Fruit fly (Drosophila melanogaster) whole organism, embryonic: ENCODE results near the gene CycA.

Source experiments
- ATbp ChIP-seq: fragments of 200-800 bp; sonication (Bioruptor generic); optimal IDR thresholded peaks from 2 replicates; lab custom pipeline; 2017; ENCODE audit warnings: missing biosample characterization, mild to moderate bottlenecking, missing genetic modification characterization, missing genetic modification reagents
- Abd-B ChIP-seq: fragments of 200-800 bp; sonication (Bioruptor generic); optimal IDR thresholded peaks from 2 replicates; lab custom pipeline; 2018; ENCODE audit warnings: missing biosample characterization, mild to moderate bottlenecking, missing genetic modification characterization, moderate library complexity
- B-H2 ChIP-seq: fragments of 200-800 bp; sonication (Bioruptor generic); optimal IDR thresholded peaks from 2 replicates; lab custom pipeline; 2018; ENCODE audit warnings: missing biosample characterization, mild to moderate bottlenecking, missing genetic modification characterization
- CG10209 ChIP-seq: fragments of 200-800 bp; sonication (Bioruptor generic); optimal IDR thresholded peaks from 3 replicates; lab custom pipeline; 2017; ENCODE audit warnings: missing biosample characterization, mild to moderate bottlenecking, missing genetic modification characterization, missing genetic modification reagents
- CG1024 ChIP-seq: fragments of 200-800 bp; sonication (Bioruptor generic); IDR thresholded peaks from 2 replicates; pipeline ENCODE4 v1.3.6; 2022; ENCODE audit warnings: missing biosample characterization, missing genetic modification characterization
- CG11085 ChIP-seq: fragments of 200-800 bp; sonication (Bioruptor generic); IDR thresholded peaks from 2 replicates; pipeline ENCODE4 v1.3.6; 2022; ENCODE audit warnings: missing biosample characterization, missing genetic modification characterization
- CG11247 ChIP-seq: fragments of 200-800 bp; sonication (Bioruptor generic); IDR thresholded peaks from 2 replicates; pipeline ENCODE4 v1.3.6; 2022; ENCODE audit warnings: missing biosample characterization, missing genetic modification characterization
- CG11398 ChIP-seq: fragments of 200-800 bp; sonication (Bioruptor generic); optimal IDR thresholded peaks from 2 replicates; lab custom pipeline; 2016; ENCODE audit warnings: missing biosample characterization, missing genetic modification characterization
- CG12659 ChIP-seq: fragments of 200-800 bp; sonication (Bioruptor generic); optimal IDR thresholded peaks from 3 replicates; lab custom pipeline; 2017; ENCODE audit warnings: mild to moderate bottlenecking, missing biosample characterization, missing genetic modification reagents, missing genetic modification characterization
- CG13775 ChIP-seq: fragments of 200-800 bp; sonication (Bioruptor generic); optimal IDR thresholded peaks from 3 replicates; lab custom pipeline; 2017; ENCODE audit warnings: missing biosample characterization, mild to moderate bottlenecking, missing genetic modification characterization
- CG14667 ChIP-seq: fragments of 200-800 bp; sonication (Bioruptor generic); IDR thresholded peaks from 2 replicates; pipeline ENCODE4 v1.3.6; 2022; ENCODE audit warnings: missing biosample characterization, missing genetic modification characterization
- CG17568 ChIP-seq: fragments of 200-800 bp; sonication (Bioruptor generic); optimal IDR thresholded peaks from 2 replicates; lab custom pipeline; 2018; ENCODE audit warnings: missing biosample characterization, mild to moderate bottlenecking, missing genetic modification characterization, moderate library complexity
- CG17912 ChIP-seq: fragments of 200-800 bp; sonication (Bioruptor generic); optimal IDR thresholded peaks from 2 replicates; lab custom pipeline; 2018; ENCODE audit warnings: missing biosample characterization, mild to moderate bottlenecking, missing genetic modification characterization
- CG1832 ChIP-seq: fragments of 200-800 bp; sonication (Bioruptor generic); optimal IDR thresholded peaks from 2 replicates; lab custom pipeline; 2017; ENCODE audit warnings: missing biosample characterization, mild to moderate bottlenecking, missing genetic modification characterization, inconsistent platforms
- CG18619 ChIP-seq: fragments of 200-800 bp; sonication (Bioruptor generic); optimal IDR thresholded peaks from 3 replicates; lab custom pipeline; 2017; ENCODE audit warnings: missing biosample characterization, mild to moderate bottlenecking, missing genetic modification characterization
- CG31441 ChIP-seq: fragments of 200-800 bp; sonication (Bioruptor generic); IDR thresholded peaks from 2 replicates; pipeline ENCODE4 v1.3.6; 2022; ENCODE audit warnings: missing biosample characterization, missing genetic modification characterization
- CG32767 ChIP-seq: fragments of 200-800 bp; sonication (Bioruptor generic); IDR thresholded peaks from 2 replicates; pipeline ENCODE4 v1.3.6; 2022; ENCODE audit warnings: missing biosample characterization, missing genetic modification characterization
- CG32772 ChIP-seq: fragments of 200-800 bp; sonication (Bioruptor generic); IDR thresholded peaks from 2 replicates; pipeline ENCODE4 v1.3.6; 2022; ENCODE audit warnings: missing biosample characterization, missing genetic modification characterization
- CG3407 ChIP-seq: fragments of 200-800 bp; sonication (Bioruptor generic); optimal IDR thresholded peaks from 2 replicates; lab custom pipeline; 2018; ENCODE audit warnings: missing biosample characterization, mild to moderate bottlenecking, missing genetic modification characterization
- CG3847 ChIP-seq: fragments of 200-800 bp; sonication (Bioruptor generic); IDR thresholded peaks from 2 replicates; pipeline ENCODE4 v1.3.6; 2022; ENCODE audit warnings: missing biosample characterization, missing genetic modification characterization
- CG4328 ChIP-seq: fragments of 200-800 bp; sonication (Bioruptor generic); optimal IDR thresholded peaks from 3 replicates; lab custom pipeline; 2017; ENCODE audit warnings: missing biosample characterization, missing genetic modification reagents, missing genetic modification characterization
- CG4404 ChIP-seq: fragments of 200-800 bp; sonication (Bioruptor generic); IDR thresholded peaks from 2 replicates; pipeline ENCODE4 v1.3.6; 2022; ENCODE audit warnings: missing biosample characterization, missing genetic modification characterization
- CG4730 ChIP-seq: fragments of 200-800 bp; sonication (Bioruptor generic); IDR thresholded peaks from 2 replicates; pipeline ENCODE4 v1.3.6; 2022; ENCODE audit warnings: missing biosample characterization, missing genetic modification characterization
- CG5245 ChIP-seq: fragments of 200-800 bp; sonication (Bioruptor generic); optimal IDR thresholded peaks from 3 replicates; lab custom pipeline; 2016; ENCODE audit warnings: missing biosample characterization, missing genetic modification characterization
- CG7372 ChIP-seq: fragments of 200-800 bp; sonication (Bioruptor generic); IDR thresholded peaks from 2 replicates; pipeline ENCODE4 v1.3.6; 2022; ENCODE audit warnings: missing biosample characterization, missing genetic modification characterization
- CG7556 ChIP-seq: fragments of 200-800 bp; sonication (Bioruptor generic); optimal IDR thresholded peaks from 2 replicates; lab custom pipeline; 2017; ENCODE audit warnings: missing biosample characterization, mild to moderate bottlenecking, missing genetic modification characterization
- CG8765 ChIP-seq: fragments of 200-800 bp; sonication (Bioruptor generic); IDR thresholded peaks from 2 replicates; pipeline ENCODE4 v1.3.6; 2022; ENCODE audit warnings: missing biosample characterization, missing genetic modification characterization
- CG9215 ChIP-seq: fragments of 200-800 bp; sonication (Bioruptor generic); IDR thresholded peaks from 2 replicates; pipeline ENCODE4 v1.3.6; 2022; ENCODE audit warnings: missing biosample characterization, missing genetic modification characterization
- Dad ChIP-seq: fragments of 200-800 bp; sonication (Bioruptor generic); optimal IDR thresholded peaks from 3 replicates; lab custom pipeline; 2016; ENCODE audit warnings: missing biosample characterization, missing genetic modification characterization
- Dbx ChIP-seq: fragments of 200-800 bp; sonication (Bioruptor generic); IDR thresholded peaks from 3 replicates; pipeline ENCODE4 v1.3.6; 2022; ENCODE audit warnings: missing biosample characterization, missing genetic modification characterization
- E2f1 ChIP-seq: fragments of 200-800 bp; sonication (Bioruptor generic); IDR thresholded peaks from 2 replicates; pipeline ENCODE4 v1.3.6; 2022; ENCODE audit warnings: missing biosample characterization, missing genetic modification characterization
- Kr ChIP-seq: fragments of 200-800 bp; sonication (Bioruptor generic); optimal IDR thresholded peaks from 2 replicates; lab custom pipeline; 2017; ENCODE audit warnings: missing biosample characterization, mild to moderate bottlenecking, missing genetic modification characterization
- NC2α ChIP-seq: fragments of 200-800 bp; sonication (Bioruptor generic); optimal IDR thresholded peaks from 2 replicates; lab custom pipeline; 2016; ENCODE audit warnings: missing biosample characterization, missing genetic modification characterization
- NK7.1 ChIP-seq: fragments of 200-800 bp; sonication (Bioruptor generic); optimal IDR thresholded peaks from 3 replicates; lab custom pipeline; 2016; ENCODE audit warnings: missing biosample characterization, missing genetic modification characterization
- Spps ChIP-seq: fragments of 200-800 bp; sonication (Bioruptor generic); optimal IDR thresholded peaks from 2 replicates; lab custom pipeline; 2018; ENCODE audit warnings: missing biosample characterization, mild to moderate bottlenecking, missing genetic modification characterization
- Xrp1 ChIP-seq: fragments of 200-800 bp; sonication (Bioruptor generic); IDR thresholded peaks from 2 replicates; pipeline ENCODE4 v1.3.6; 2022; ENCODE audit warnings: missing biosample characterization, missing genetic modification characterization
- ab ChIP-seq: fragments of 200-800 bp; sonication (Bioruptor generic); optimal IDR thresholded peaks from 2 replicates; lab custom pipeline; 2016; ENCODE audit warnings: missing biosample characterization, missing genetic modification characterization
- cato ChIP-seq: fragments of 200-800 bp; sonication (Bioruptor generic); optimal IDR thresholded peaks from 2 replicates; lab custom pipeline; 2016; ENCODE audit warnings: missing biosample characterization, missing genetic modification characterization, borderline replicate concordance
- crc ChIP-seq: fragments of 200-800 bp; sonication (Bioruptor generic); optimal IDR thresholded peaks from 2 replicates; lab custom pipeline; 2016; ENCODE audit warnings: missing biosample characterization, missing genetic modification characterization
- dmrt11E ChIP-seq: fragments of 200-800 bp; sonication (Bioruptor generic); optimal IDR thresholded peaks from 3 replicates; lab custom pipeline; 2018; ENCODE audit warnings: missing biosample characterization, mild to moderate bottlenecking, missing genetic modification characterization, moderate library complexity
- fd102C ChIP-seq: fragments of 200-800 bp; sonication (Bioruptor generic); optimal IDR thresholded peaks from 2 replicates; lab custom pipeline; 2018; ENCODE audit warnings: missing biosample characterization, mild to moderate bottlenecking, missing genetic modification characterization, moderate library complexity
- gcm2 ChIP-seq: fragments of 200-800 bp; sonication (Bioruptor generic); optimal IDR thresholded peaks from 2 replicates; lab custom pipeline; 2016; ENCODE audit warnings: missing biosample characterization, missing genetic modification characterization
- ind ChIP-seq: fragments of 200-800 bp; sonication (Bioruptor generic); optimal IDR thresholded peaks from 3 replicates; lab custom pipeline; 2016; ENCODE audit warnings: missing biosample characterization, missing genetic modification characterization
- mirr ChIP-seq: fragments of 200-800 bp; sonication (Bioruptor generic); optimal IDR thresholded peaks from 3 replicates; lab custom pipeline; 2018; ENCODE audit warnings: missing biosample characterization, mild to moderate bottlenecking, missing genetic modification characterization
- org-1 ChIP-seq: fragments of 200-800 bp; sonication (Bioruptor generic); optimal IDR thresholded peaks from 2 replicates; lab custom pipeline; 2017; ENCODE audit warnings: missing biosample characterization, missing genetic modification characterization
- p53 ChIP-seq: fragments of 200-800 bp; sonication (Bioruptor generic); optimal IDR thresholded peaks from 2 replicates; lab custom pipeline; 2016; ENCODE audit warnings: missing biosample characterization, missing genetic modification characterization
- sens-2 ChIP-seq: fragments of 200-800 bp; sonication (Bioruptor generic); IDR thresholded peaks from 2 replicates; pipeline ENCODE4 v1.3.6; 2022; ENCODE audit warnings: missing biosample characterization, missing genetic modification characterization
- sima ChIP-seq: fragments of 200-800 bp; sonication (Bioruptor generic); optimal IDR thresholded peaks from 2 replicates; lab custom pipeline; 2016; ENCODE audit warnings: missing biosample characterization, missing genetic modification characterization
- sna ChIP-seq: fragments of 200-800 bp; sonication (Bioruptor generic); IDR thresholded peaks from 2 replicates; pipeline ENCODE4 v1.3.6; 2022; ENCODE audit warnings: missing biosample characterization, missing genetic modification characterization; ENCODE audit not compliant: partially characterized antibody
- twi ChIP-seq: fragments of 200-800 bp; optimal IDR thresholded peaks from 2 replicates; lab custom pipeline; 2019; ENCODE audit warnings: missing biosample characterization, mild to moderate bottlenecking, missing genetic modification characterization, moderate library complexity

Gene CycA

DNA sequence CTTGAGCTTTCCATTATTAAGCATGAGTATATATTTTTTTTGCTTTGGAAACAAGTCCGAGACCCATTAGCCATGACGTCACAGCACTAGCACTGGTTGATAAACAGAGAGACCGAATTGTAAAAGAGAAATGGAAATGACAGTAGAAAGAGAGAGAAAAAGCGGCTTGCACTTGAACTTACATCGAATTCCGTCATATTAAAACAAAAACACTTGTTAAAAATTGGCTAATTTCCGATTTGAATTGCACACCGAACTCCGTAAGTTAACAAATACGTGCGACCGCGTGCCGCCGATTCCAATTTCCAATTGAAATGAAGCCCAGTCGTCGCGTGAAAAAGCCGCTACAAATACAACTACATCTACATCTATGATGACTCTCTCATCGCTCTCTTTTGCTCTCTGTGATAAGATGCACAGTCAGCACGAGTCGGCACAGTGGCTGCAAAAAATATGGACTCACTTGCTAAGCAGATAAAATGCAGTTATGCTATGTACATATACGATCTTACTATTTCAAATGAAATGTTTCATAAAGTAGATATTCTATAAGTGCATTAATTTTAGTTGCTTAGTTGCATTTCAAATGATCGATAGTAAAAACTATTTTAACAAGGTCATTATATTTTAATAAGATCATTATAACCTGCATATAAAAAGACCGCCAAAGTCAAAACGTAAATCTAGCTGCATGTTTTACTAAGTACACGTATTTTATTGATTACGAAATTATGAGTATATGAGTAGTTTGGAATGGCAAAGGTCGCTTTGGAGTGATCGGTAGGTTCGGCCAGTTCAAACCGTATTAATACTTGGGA lies 13.5 kb downstream of the CycA start (continued):
- TF ChIP-seq Dad (GFP tag; lab: Kevin White, UChicago) (no peak), twi (tag; lab: Kevin White, UChicago) (no peak), CG7372 (GFP tag; lab: Robert Waterston, UW) (0 out of 2 replicates have a peak, but pooled peaks have one; percentile 28), mirr (peak; percentile 54), CG9215 (GFP tag; lab: Robert Waterston, UW) (no peak), B-H2 (GFP tag; lab: Kevin White, UChicago) (no peak), CG4730 (GFP tag; lab: Robert Waterston, UW) (no peak), CG11247 (GFP tag; lab: Robert Waterston, UW) (0 out of 2 replicates have a peak, but pooled peaks have one; percentile 32), CG13775 (GFP tag; lab: Kevin White, UChicago) (no peak), gcm2 (GFP tag; lab: Kevin White, UChicago) (no peak), CG4328 (no peak), cato (GFP tag; lab: Kevin White, UChicago) (no peak), Dbx (no peak), CG10209 (GFP tag; lab: Kevin White, UChicago) (no peak), sima (GFP tag; lab: Kevin White, UChicago) (no peak), Abd-B (no peak), crc (GFP tag; lab: Kevin White, UChicago) (no peak), CG7556 (GFP tag; lab: Kevin White, UChicago) (peak; percentile 20), CG17912 (GFP tag; lab: Kevin White, UChicago) (no peak), org-1 (GFP tag; lab: Kevin White, UChicago) (no peak), CG31441 (GFP tag; lab: Robert Waterston, UW) (0 out of 2 replicates have a peak, but pooled peaks have one; percentile 12), CG3847 (GFP tag; lab: Robert Waterston, UW) (no peak), CG11398 (GFP tag; lab: Kevin White, UChicago) (no peak), CG32772 (GFP tag; lab: Robert Waterston, UW) (no peak), ATbp (GFP tag; lab: Kevin White, UChicago) (no peak), dmrt11E (tag; lab: Kevin White, UChicago) (no peak), p53 (no peak), CG18619 (GFP tag; lab: Kevin White, UChicago) (peak; percentile 19), CG4404 (GFP tag; lab: Robert Waterston, UW) (no peak), NC2α (GFP tag; lab: Kevin White, UChicago) (no peak), Spps (tag; lab: Kevin White, UChicago) (no peak), CG32767 (GFP tag; lab: Robert Waterston, UW) (0 out of 2 replicates have a peak, but pooled peaks have one; percentile 32), fd102C (no peak), sens-2 (no peak), E2f1 (GFP tag; lab: Robert Waterston, UW) (peak; percentile 30; the same call in 1 of the 2 replicates), Xrp1 (GFP tag; lab: Robert Waterston, UW) (peak; percentile 64), sna (GFP tag; lab: Robert Waterston, UW) (no peak), CG14667 (no peak), CG11085 (GFP tag; lab: Robert Waterston, UW) (no peak), Kr (GFP tag; lab: Kevin White, UChicago) (no peak), NK7.1 (GFP tag; lab: Kevin White, UChicago) (no peak), CG1832 (GFP tag; lab: Kevin White, UChicago) (no peak), ab (GFP tag; lab: Kevin White, UChicago) (no peak), CG12659 (GFP tag; lab: Kevin White, UChicago) (no peak), ind (GFP tag; lab: Kevin White, UChicago) (peak; percentile 44), CG3407 (GFP tag; lab: Kevin White, UChicago) (no peak), CG8765 (GFP tag; lab: Robert Waterston, UW) (no peak), CG17568 (GFP tag; lab: Kevin White, UChicago) (no peak), CG5245 (GFP tag; lab: Kevin White, UChicago) (no peak), CG1024 (GFP tag; lab: Robert Waterston, UW) (no peak)
